Fruit fly (Drosophila melanogaster) whole organism, adult: ENCODE measurements around the gene CG6761.

Experiments used
- CG14711 ChIP-seq: fragments of 200-800 bp; sonication (Bioruptor generic); optimal IDR thresholded peaks from 2 replicates; lab custom pipeline; 2018; ENCODE audit warnings: missing biosample characterization, mild to moderate bottlenecking, missing genetic modification characterization, moderate library complexity
- CG1620 ChIP-seq: fragments of 200-800 bp; sonication (Bioruptor generic); optimal IDR thresholded peaks from 2 replicates; lab custom pipeline; 2016; ENCODE audit warnings: missing biosample characterization, missing genetic modification characterization
- CG5204 ChIP-seq: fragments of 200-800 bp; sonication (Bioruptor generic); optimal IDR thresholded peaks from 2 replicates; lab custom pipeline; 2016; ENCODE audit warnings: missing biosample characterization, missing genetic modification characterization
- CG7045 ChIP-seq: fragments of 200-800 bp; sonication (Bioruptor generic); optimal IDR thresholded peaks from 2 replicates; lab custom pipeline; 2017; ENCODE audit warnings: missing biosample characterization, mild to moderate bottlenecking, missing genetic modification characterization
- Crg-1 ChIP-seq: fragments of 200-800 bp; sonication (Bioruptor generic); optimal IDR thresholded peaks from 2 replicates; lab custom pipeline; 2016; ENCODE audit warnings: missing biosample characterization, missing genetic modification characterization
- Mnt ChIP-seq: fragments of 200-800 bp; sonication (Bioruptor generic); optimal IDR thresholded peaks from 2 replicates; lab custom pipeline; 2016; ENCODE audit warnings: missing biosample characterization, mild to moderate bottlenecking, missing genetic modification characterization
- bab1 ChIP-seq: fragments of 200-800 bp; sonication (Bioruptor generic); optimal IDR thresholded peaks from 3 replicates; lab custom pipeline; 2019; ENCODE audit warnings: missing biosample characterization, mild to moderate bottlenecking, missing genetic modification characterization, moderate library complexity
- cnc ChIP-seq, 2 experiments: fragments of >200 bp; optimal IDR thresholded peaks; 2 replicates each; lab custom pipeline; 2017
- kay ChIP-seq: fragments of 200-800 bp; sonication (Bioruptor generic); peaks from one replicate; lab custom pipeline; 2016; ENCODE audit warnings: missing biosample characterization, missing genetic modification characterization, borderline replicate concordance
- ovo ChIP-seq: fragments of 200-800 bp; sonication (Bioruptor generic); optimal IDR thresholded peaks from 2 replicates; lab custom pipeline; 2016; ENCODE audit warnings: missing biosample characterization, missing genetic modification characterization
- pad ChIP-seq: fragments of 200-800 bp; sonication (Bioruptor generic); optimal IDR thresholded peaks from 3 replicates; lab custom pipeline; 2017; ENCODE audit warnings: missing biosample characterization, missing genetic modification characterization, mild to moderate bottlenecking, moderate library complexity, missing genetic modification reagents
- tj ChIP-seq: fragments of 200-800 bp; sonication (Bioruptor generic); optimal IDR thresholded peaks from 3 replicates; lab custom pipeline; 2017; ENCODE audit warnings: missing biosample characterization, mild to moderate bottlenecking, missing genetic modification characterization, moderate library complexity
- toe ChIP-seq: fragments of 200-800 bp; sonication (Bioruptor generic); optimal IDR thresholded peaks from 2 replicates; lab custom pipeline; 2016; ENCODE audit warnings: missing biosample characterization, missing genetic modification characterization

DNA sequence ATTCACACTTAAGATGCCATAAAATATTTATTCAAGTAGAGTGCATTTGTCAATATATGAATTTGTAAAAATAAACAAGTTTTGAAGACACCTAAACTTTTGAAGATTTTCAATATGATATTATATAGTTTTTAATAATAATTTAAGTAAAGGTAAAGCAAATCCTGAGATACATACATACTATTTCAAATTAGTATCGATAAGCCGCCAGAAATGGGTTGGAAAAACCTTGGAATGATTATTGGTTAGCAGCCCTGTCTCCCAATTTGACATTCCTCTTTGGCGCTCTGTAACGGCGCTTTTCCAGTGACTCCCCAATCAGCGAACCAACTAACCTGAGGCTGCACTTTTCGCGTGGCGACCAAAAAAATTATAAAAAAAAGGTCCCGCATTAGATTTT is 22.4 kb downstream of the CG6761 start, which contains the start of gene alphaTub67C:
- TF ChIP-seq kay (no peak), tj (GFP tag; lab: Kevin White, UChicago) (no peak), CG1620 (GFP tag; lab: Kevin White, UChicago) (no peak), Crg-1 (GFP tag; lab: Kevin White, UChicago) (no peak), CG5204 (GFP tag; lab: Kevin White, UChicago) (no peak), Mnt (no peak), cnc (optimal IDR thresholded peaks at IDR 0.05; lab: Kevin White, UChicago) (no peak), CG7045 (GFP tag; lab: Kevin White, UChicago) (no peak), pad (GFP tag; lab: Kevin White, UChicago) (peak; percentile 88), toe (GFP tag; lab: Kevin White, UChicago) (no peak), bab1 (no peak), ovo (peak; percentile 37), CG14711 (tag; lab: Kevin White, UChicago) (no peak)
